Fruit fly (Drosophila melanogaster) whole organism, adult: Measurements from ENCODE around the gene pie.

Experiments
- CG11617 ChIP-seq: fragments of 200-800 bp; sonication (Bioruptor generic); optimal IDR thresholded peaks from 2 replicates; lab custom pipeline; 2017; ENCODE audit warnings: mild to moderate bottlenecking, missing biosample characterization, missing genetic modification reagents, missing genetic modification characterization
- CG12768 ChIP-seq: fragments of 200-800 bp; sonication (Bioruptor generic); optimal IDR thresholded peaks from 2 replicates; lab custom pipeline; 2017; ENCODE audit warnings: missing biosample characterization, missing genetic modification characterization, mild to moderate bottlenecking, moderate library complexity, missing genetic modification reagents
- CG14711 ChIP-seq: fragments of 200-800 bp; sonication (Bioruptor generic); optimal IDR thresholded peaks from 2 replicates; lab custom pipeline; 2018; ENCODE audit warnings: missing biosample characterization, mild to moderate bottlenecking, missing genetic modification characterization, moderate library complexity
- CG1620 ChIP-seq: fragments of 200-800 bp; sonication (Bioruptor generic); optimal IDR thresholded peaks from 2 replicates; lab custom pipeline; 2016; ENCODE audit warnings: missing biosample characterization, missing genetic modification characterization
- CG33017 ChIP-seq: fragments of 200-800 bp; sonication (Bioruptor generic); optimal IDR thresholded peaks from 2 replicates; lab custom pipeline; 2018; ENCODE audit warnings: missing biosample characterization, mild to moderate bottlenecking, missing genetic modification characterization, moderate library complexity
- CG5204 ChIP-seq: fragments of 200-800 bp; sonication (Bioruptor generic); optimal IDR thresholded peaks from 2 replicates; lab custom pipeline; 2016; ENCODE audit warnings: missing biosample characterization, missing genetic modification characterization
- CG7045 ChIP-seq: fragments of 200-800 bp; sonication (Bioruptor generic); optimal IDR thresholded peaks from 2 replicates; lab custom pipeline; 2017; ENCODE audit warnings: missing biosample characterization, mild to moderate bottlenecking, missing genetic modification characterization
- CG7101 ChIP-seq: fragments of 200-800 bp; sonication (Bioruptor generic); optimal IDR thresholded peaks from 2 replicates; lab custom pipeline; 2018; ENCODE audit warnings: missing biosample characterization, mild to moderate bottlenecking, missing genetic modification characterization, moderate library complexity
- Clk ChIP-seq: fragments of 200-800 bp; sonication (Bioruptor generic); optimal IDR thresholded peaks from 2 replicates; lab custom pipeline; 2017; ENCODE audit warnings: missing biosample characterization, missing genetic modification characterization
- Crg-1 ChIP-seq: fragments of 200-800 bp; sonication (Bioruptor generic); optimal IDR thresholded peaks from 2 replicates; lab custom pipeline; 2016; ENCODE audit warnings: missing biosample characterization, missing genetic modification characterization
- Hr96 ChIP-seq: fragments of 200-800 bp; sonication (Bioruptor generic); optimal IDR thresholded peaks from 2 replicates; lab custom pipeline; 2016; ENCODE audit warnings: missing biosample characterization, missing genetic modification characterization
- Mnt ChIP-seq: fragments of 200-800 bp; sonication (Bioruptor generic); optimal IDR thresholded peaks from 2 replicates; lab custom pipeline; 2016; ENCODE audit warnings: missing biosample characterization, mild to moderate bottlenecking, missing genetic modification characterization
- bab1 ChIP-seq: fragments of 200-800 bp; sonication (Bioruptor generic); optimal IDR thresholded peaks from 3 replicates; lab custom pipeline; 2019; ENCODE audit warnings: missing biosample characterization, mild to moderate bottlenecking, missing genetic modification characterization, moderate library complexity
- cic ChIP-seq: fragments of 200-800 bp; sonication (Bioruptor generic); optimal IDR thresholded peaks from 2 replicates; lab custom pipeline; 2017; ENCODE audit warnings: missing biosample characterization, mild to moderate bottlenecking, missing genetic modification characterization, moderate library complexity
- cnc ChIP-seq, 2 experiments: fragments of >200 bp; optimal IDR thresholded peaks; 2 replicates each; lab custom pipeline; 2017
- kay ChIP-seq: fragments of 200-800 bp; sonication (Bioruptor generic); peaks from one replicate; lab custom pipeline; 2016; ENCODE audit warnings: missing biosample characterization, missing genetic modification characterization, borderline replicate concordance
- ovo ChIP-seq: fragments of 200-800 bp; sonication (Bioruptor generic); optimal IDR thresholded peaks from 2 replicates; lab custom pipeline; 2016; ENCODE audit warnings: missing biosample characterization, missing genetic modification characterization
- pad ChIP-seq: fragments of 200-800 bp; sonication (Bioruptor generic); optimal IDR thresholded peaks from 3 replicates; lab custom pipeline; 2017; ENCODE audit warnings: missing biosample characterization, missing genetic modification characterization, mild to moderate bottlenecking, moderate library complexity, missing genetic modification reagents
- tj ChIP-seq: fragments of 200-800 bp; sonication (Bioruptor generic); optimal IDR thresholded peaks from 3 replicates; lab custom pipeline; 2017; ENCODE audit warnings: missing biosample characterization, mild to moderate bottlenecking, missing genetic modification characterization, moderate library complexity
- toe ChIP-seq: fragments of 200-800 bp; sonication (Bioruptor generic); optimal IDR thresholded peaks from 2 replicates; lab custom pipeline; 2016; ENCODE audit warnings: missing biosample characterization, missing genetic modification characterization

pie gene

dm6 chr2L:10437317-10437716 is 14.7 kb upstream of the pie start, which contains the start of gene STUB1:
TSS of gene STUB1 (plus strand) at chr2L:10437548.
- peak; percentile 71 for TF ChIP-seq bab1 (GFP tag; lab: Kevin White, UChicago)
- peak; percentile 95 for TF ChIP-seq CG14711 (tag; lab: Kevin White, UChicago)
- TF ChIP-seq CG7101 (tag; lab: Kevin White, UChicago), result no peak

- no peak for TF ChIP-seq Clk (GFP tag; lab: Kevin White, UChicago)
- TF ChIP-seq cnc (optimal IDR thresholded peaks at IDR 0.05; lab: Kevin White, UChicago), result no peak
- TF ChIP-seq kay (GFP tag; lab: Kevin White, UChicago), result no peak
- TF ChIP-seq CG12768 (GFP tag; lab: Kevin White, UChicago), result no peak
- TF ChIP-seq ovo (GFP tag; lab: Kevin White, UChicago), result no peak
- TF ChIP-seq pad (GFP tag; lab: Kevin White, UChicago), result no peak
- TF ChIP-seq CG14711 (tag; lab: Kevin White, UChicago), result peak; percentile 21
- TF ChIP-seq Crg-1 (GFP tag; lab: Kevin White, UChicago), result no peak
- TF ChIP-seq CG7045 (GFP tag; lab: Kevin White, UChicago), result no peak
- no peak for TF ChIP-seq CG1620 (GFP tag; lab: Kevin White, UChicago)
- no peak for TF ChIP-seq Hr96 (GFP tag; lab: Kevin White, UChicago)
- peak; percentile 35 for TF ChIP-seq CG7101 (tag; lab: Kevin White, UChicago)
Observed at dm6 chr2L:10435606-10436160, 13.1 kb upstream of the pie start, which contains the start of the genes TBC1D16 and holn1. TSS of gene TBC1D16 (minus strand) at chr2L:10435656. TSS of gene holn1 (plus strand) at chr2L:10435995.

- no peak for TF ChIP-seq Hr96 (GFP tag; lab: Kevin White, UChicago)
- peak; percentile 30 for TF ChIP-seq ovo (GFP tag; lab: Kevin White, UChicago)
- peak; percentile 53 for TF ChIP-seq CG33017 (tag; lab: Kevin White, UChicago)
- TF ChIP-seq toe (GFP tag; lab: Kevin White, UChicago), result no peak
- peak; percentile 75 for TF ChIP-seq CG7101 (tag; lab: Kevin White, UChicago)
- TF ChIP-seq CG1620 (GFP tag; lab: Kevin White, UChicago), result peak; percentile 63
- peak; percentile 86 for TF ChIP-seq Mnt (GFP tag; lab: Kevin White, UChicago)
- TF ChIP-seq bab1 (GFP tag; lab: Kevin White, UChicago), result peak; percentile 2
- peak; percentile 42 for TF ChIP-seq pad (GFP tag; lab: Kevin White, UChicago)
- peak; percentile 93 for TF ChIP-seq CG14711 (tag; lab: Kevin White, UChicago)
- TF ChIP-seq CG7045 (GFP tag; lab: Kevin White, UChicago), result peak; percentile 66
- peak; percentile 64 for TF ChIP-seq CG12768 (GFP tag; lab: Kevin White, UChicago)
- TF ChIP-seq CG5204, result no peak
- peak; percentile 83 for TF ChIP-seq CG11617 (GFP tag; lab: Kevin White, UChicago)
- no peak for TF ChIP-seq kay (GFP tag; lab: Kevin White, UChicago)
- TF ChIP-seq tj (GFP tag; lab: Kevin White, UChicago), result peak; percentile 40
- no peak for TF ChIP-seq cnc (optimal IDR thresholded peaks at IDR 0.05; lab: Kevin White, UChicago)
- peak; percentile 50 for TF ChIP-seq Crg-1 (GFP tag; lab: Kevin White, UChicago)
- no peak for TF ChIP-seq cic
- TF ChIP-seq Clk (GFP tag; lab: Kevin White, UChicago), result peak; percentile 24
Observed at dm6 chr2L:10430802-10431476, 8.4 kb upstream of the pie start, which contains the start of the genes Bug22 and TfIIB. TSS of gene Bug22 (minus strand) at chr2L:10430918. TSS of gene TfIIB (plus strand) at chr2L:10431338.

dm6 chr2L:10428528-10428927 is 5.9 kb upstream of the pie start, which contains the start of gene CG5188:
TSS of gene CG5188 (plus strand) at chr2L:10428829.
- TF ChIP-seq Crg-1 (GFP tag; lab: Kevin White, UChicago), result no peak
- peak; percentile 55 for TF ChIP-seq CG7101 (tag; lab: Kevin White, UChicago)
- no peak for TF ChIP-seq pad (GFP tag; lab: Kevin White, UChicago)
- peak; percentile 66 for TF ChIP-seq CG33017 (tag; lab: Kevin White, UChicago)
- TF ChIP-seq Mnt (GFP tag; lab: Kevin White, UChicago), result peak; percentile 30
- no peak for TF ChIP-seq kay (GFP tag; lab: Kevin White, UChicago)
- peak; percentile 1 for TF ChIP-seq tj (GFP tag; lab: Kevin White, UChicago)
- peak; percentile 55 for TF ChIP-seq CG11617 (GFP tag; lab: Kevin White, UChicago)
- no peak for TF ChIP-seq CG12768 (GFP tag; lab: Kevin White, UChicago)
- no peak for TF ChIP-seq Clk (GFP tag; lab: Kevin White, UChicago)
- no peak for TF ChIP-seq CG5204
- TF ChIP-seq cic, result peak; percentile 2
- no peak for TF ChIP-seq toe (GFP tag; lab: Kevin White, UChicago)
- TF ChIP-seq CG14711 (tag; lab: Kevin White, UChicago), result peak; percentile 59
- TF ChIP-seq cnc (optimal IDR thresholded peaks at IDR 0.05; lab: Kevin White, UChicago), result no peak
- TF ChIP-seq CG1620 (GFP tag; lab: Kevin White, UChicago), result no peak
- peak; percentile 10 for TF ChIP-seq CG7045 (GFP tag; lab: Kevin White, UChicago)
- no peak for TF ChIP-seq Hr96 (GFP tag; lab: Kevin White, UChicago)
- TF ChIP-seq bab1 (GFP tag; lab: Kevin White, UChicago), result peak; percentile 51
- TF ChIP-seq ovo (GFP tag; lab: Kevin White, UChicago), result peak; percentile 10

- TF ChIP-seq CG33017 (tag; lab: Kevin White, UChicago) (no peak), Hr96 (GFP tag; lab: Kevin White, UChicago) (no peak), Crg-1 (GFP tag; lab: Kevin White, UChicago) (peak; percentile 54), Mnt (GFP tag; lab: Kevin White, UChicago) (peak; percentile 89), CG7045 (GFP tag; lab: Kevin White, UChicago) (no peak), kay (GFP tag; lab: Kevin White, UChicago) (no peak), CG11617 (GFP tag; lab: Kevin White, UChicago) (peak; percentile 65), pad (GFP tag; lab: Kevin White, UChicago) (no peak), CG1620 (GFP tag; lab: Kevin White, UChicago) (no peak), CG12768 (GFP tag; lab: Kevin White, UChicago) (no peak), CG7101 (tag; lab: Kevin White, UChicago) (peak; percentile 63), Clk (GFP tag; lab: Kevin White, UChicago) (no peak), CG5204 (no peak), tj (GFP tag; lab: Kevin White, UChicago) (peak; percentile 97), ovo (GFP tag; lab: Kevin White, UChicago) (no peak), bab1 (GFP tag; lab: Kevin White, UChicago) (peak; percentile 34), cic (peak; percentile 26), CG14711 (tag; lab: Kevin White, UChicago) (peak; percentile 65), toe (GFP tag; lab: Kevin White, UChicago) (no peak), cnc (optimal IDR thresholded peaks at IDR 0.05; lab: Kevin White, UChicago) (peak in 1 of 2 experiments; percentile 2)
Observed at dm6 chr2L:10426534-10427048, 4.0 kb upstream of the pie start, which contains the start of the genes SmB and KdelR. TSS of gene SmB (minus strand) at chr2L:10426627. TSS of gene KdelR (plus strand) at chr2L:10426887.
